Fruit fly (Drosophila melanogaster): ENCODE results near the gene sn.
A peak's percentile ranks its signal among the peaks of the same experiment; 100 is the strongest.

Gene sn

DNA sequence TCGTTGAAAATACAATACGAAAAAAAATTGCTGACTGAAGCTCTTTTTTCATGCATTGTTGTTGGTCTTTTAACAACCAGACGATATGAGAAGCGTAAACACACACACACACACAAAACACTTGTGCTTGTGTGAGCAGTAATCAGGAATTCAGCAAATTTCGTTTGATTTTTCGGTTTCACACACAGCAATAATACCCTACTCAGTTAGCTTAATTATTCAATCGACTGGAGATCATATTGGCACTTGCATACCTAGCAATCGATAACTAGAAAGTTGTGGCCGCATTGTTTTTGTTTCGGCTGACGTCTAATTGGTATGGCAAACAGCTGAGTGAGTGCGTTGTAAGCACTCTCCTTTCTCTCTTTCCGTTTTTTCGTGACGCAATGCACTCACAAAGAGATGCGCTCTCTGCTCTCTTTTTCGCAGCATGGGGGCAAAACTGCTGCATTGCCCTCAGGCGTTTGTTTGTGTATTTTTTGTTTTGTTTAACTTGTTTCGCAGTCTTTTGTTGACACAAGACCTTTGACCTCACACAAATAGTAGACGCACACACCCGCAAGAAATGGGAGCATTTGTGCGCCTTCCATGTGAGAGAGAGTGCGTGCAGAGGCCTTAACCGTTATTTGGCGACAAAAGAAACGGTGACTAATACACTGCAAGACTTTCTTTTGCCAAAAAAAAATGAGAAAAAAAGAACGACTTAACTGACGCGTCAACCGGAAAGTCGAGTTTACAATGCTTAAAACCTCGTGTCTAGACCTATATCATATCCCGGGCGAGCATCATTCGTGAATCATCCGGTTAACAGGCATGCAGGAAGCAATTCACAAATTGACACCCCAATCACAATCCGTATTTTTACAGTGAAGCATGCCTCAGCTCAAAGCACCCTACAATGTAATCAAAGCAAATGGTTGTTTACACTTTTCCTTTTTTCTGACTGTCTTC is 18.8 kb upstream of the sn start (continued):
- TF ChIP-seq pdm3 (GFP tag; optimal IDR thresholded peaks at IDR 0.05): peak; percentile 61
- TF ChIP-seq Ets21C (GFP tag; optimal IDR thresholded peaks at IDR 0.05): peak; percentile 67
- TF ChIP-seq CG9139 (GFP tag; optimal IDR thresholded peaks at IDR 0.05): no peak
- peak; percentile 75 for TF ChIP-seq CG31627 (GFP tag; optimal IDR thresholded peaks at IDR 0.05)
- TF ChIP-seq ss (GFP tag; optimal IDR thresholded peaks at IDR 0.05): peak; percentile 33 to 60
- TF ChIP-seq Sox15 (GFP tag; optimal IDR thresholded peaks at IDR 0.05): peak; percentile 39
- TF ChIP-seq Hr38 (GFP tag; optimal IDR thresholded peaks at IDR 0.05): no peak
- TF ChIP-seq OdsH (GFP tag; optimal IDR thresholded peaks at IDR 0.05): peak; percentile 55
- TF ChIP-seq vri (GFP tag; optimal IDR thresholded peaks at IDR 0.05): peak; percentile 88
- TF ChIP-seq CG10669 (GFP tag; optimal IDR thresholded peaks at IDR 0.05): peak; percentile 61
- no peak for TF ChIP-seq CG11294 (GFP tag; IDR thresholded peaks at IDR 0.05)
- peak; percentile 35 for TF ChIP-seq CG6854 (GFP tag; optimal IDR thresholded peaks at IDR 0.05)
- TF ChIP-seq CG10631 (GFP tag; optimal IDR thresholded peaks at IDR 0.05): peak; percentile 66
- TF ChIP-seq CG16779 (tag; optimal IDR thresholded peaks at IDR 0.05): peak; percentile 58
- TF ChIP-seq CG1621 (tag; optimal IDR thresholded peaks at IDR 0.05): peak; percentile 40
- TF ChIP-seq topi (GFP tag; optimal IDR thresholded peaks at IDR 0.05): peak; percentile 75
- peak; percentile 61 for TF ChIP-seq CG7368 (GFP tag; optimal IDR thresholded peaks at IDR 0.05)
- peak; percentile 56 for TF ChIP-seq acj6 (GFP tag; optimal IDR thresholded peaks at IDR 0.05)
- TF ChIP-seq CG3032 (tag; optimal IDR thresholded peaks at IDR 0.05): peak; percentile 54
- TF ChIP-seq CG32006 (GFP tag; optimal IDR thresholded peaks at IDR 0.05): peak; percentile 71
- peak; percentile 48 for TF ChIP-seq Lpt (GFP tag; optimal IDR thresholded peaks at IDR 0.05)
- peak; percentile 75 for TF ChIP-seq cyc (GFP tag; optimal IDR thresholded peaks at IDR 0.05)
- TF ChIP-seq Gug (GFP tag; IDR thresholded peaks at IDR 0.05): peak; percentile 29; the same call in 1 of the 2 replicates
- TF ChIP-seq achi (GFP tag; optimal IDR thresholded peaks at IDR 0.05): peak; percentile 65
- TF ChIP-seq CG15336 (GFP tag; IDR thresholded peaks at IDR 0.05): peak; percentile 60
- TF ChIP-seq CG8319 (GFP tag; optimal IDR thresholded peaks at IDR 0.05): peak; percentile 40

dm6 chrX:7946858-7947313 is 16.9 kb upstream of the sn start, which contains the start of gene orion:
Gene orion (minus strand): TSS chrX:7946908.
- TF ChIP-seq fd85E (GFP tag; optimal IDR thresholded peaks at IDR 0.05): no peak
- peak; percentile 9 for TF ChIP-seq CG7368 (GFP tag; optimal IDR thresholded peaks at IDR 0.05)
- TF ChIP-seq vri (GFP tag; optimal IDR thresholded peaks at IDR 0.05): peak; percentile 25
- peak in 1 of 2 experiments; percentile 58 for TF ChIP-seq salr (GFP tag; optimal IDR thresholded peaks at IDR 0.05)
- peak; percentile 99 for TF ChIP-seq svp (GFP tag)
- TF ChIP-seq CG15336 (GFP tag; IDR thresholded peaks at IDR 0.05): peak; percentile 59; the same call in 1 of the 2 replicates
- no peak for TF ChIP-seq Blimp-1 (GFP tag; optimal IDR thresholded peaks at IDR 0.05)
- TF ChIP-seq CG10631 (GFP tag; optimal IDR thresholded peaks at IDR 0.05): no peak
- no peak for TF ChIP-seq Eip75B (GFP tag; optimal IDR thresholded peaks at IDR 0.05)
- peak; percentile 92 for TF ChIP-seq Sox14 (GFP tag; optimal IDR thresholded peaks at IDR 0.05)
- TF ChIP-seq Hr38 (GFP tag; optimal IDR thresholded peaks at IDR 0.05): no peak
- peak; percentile 32 for TF ChIP-seq fd59A (GFP tag; optimal IDR thresholded peaks at IDR 0.05)
- TF ChIP-seq CG11762 (GFP tag; optimal IDR thresholded peaks at IDR 0.05; ENCODE audit: insufficient read depth): peak; percentile 8
- no peak for TF ChIP-seq CG31627 (GFP tag; optimal IDR thresholded peaks at IDR 0.05)
- peak; percentile 31 for TF ChIP-seq CG8632 (GFP tag; optimal IDR thresholded peaks at IDR 0.05)
- no peak for TF ChIP-seq CG4318 (GFP tag; optimal IDR thresholded peaks at IDR 0.05)
- TF ChIP-seq achi (GFP tag; optimal IDR thresholded peaks at IDR 0.05): peak; percentile 47
- TF ChIP-seq Hr39 (GFP tag; optimal IDR thresholded peaks at IDR 0.05): no peak
- TF ChIP-seq CG16779 (tag; optimal IDR thresholded peaks at IDR 0.05): peak; percentile 83
- TF ChIP-seq Ets96B (tag; optimal IDR thresholded peaks at IDR 0.05): peak; percentile 71
- no peak for TF ChIP-seq CG6854 (GFP tag; optimal IDR thresholded peaks at IDR 0.05)
- peak; percentile 87 for TF ChIP-seq CG1621 (tag; optimal IDR thresholded peaks at IDR 0.05)
- TF ChIP-seq lz (GFP tag; optimal IDR thresholded peaks at IDR 0.05): peak; percentile 17
- peak; percentile 4 for TF ChIP-seq CG6792 (GFP tag; optimal IDR thresholded peaks at IDR 0.05)
- peak; percentile 73 for TF ChIP-seq CG8119 (GFP tag; IDR thresholded peaks at IDR 0.05)
- peak; percentile 93 to 94 for TF ChIP-seq ss (GFP tag; optimal IDR thresholded peaks at IDR 0.05)
- TF ChIP-seq Eip78C (GFP tag): peak; percentile 84
- TF ChIP-seq dac (GFP tag; optimal IDR thresholded peaks at IDR 0.05): peak; percentile 55
- TF ChIP-seq CG11902 (GFP tag; optimal IDR thresholded peaks at IDR 0.05): no peak
- peak; percentile 64 for TF ChIP-seq CG3032 (tag; optimal IDR thresholded peaks at IDR 0.05)
- TF ChIP-seq CG9139 (GFP tag; optimal IDR thresholded peaks at IDR 0.05): peak; percentile 88
- no peak for TF ChIP-seq Ets21C (GFP tag; optimal IDR thresholded peaks at IDR 0.05)
- TF ChIP-seq eg (GFP tag; IDR thresholded peaks at IDR 0.05): peak; percentile 81
- TF ChIP-seq topi (GFP tag; optimal IDR thresholded peaks at IDR 0.05): peak; percentile 29
- TF ChIP-seq esn (GFP tag; optimal IDR thresholded peaks at IDR 0.05): peak; percentile 34
